Worm (Caenorhabditis elegans) whole organism, L4 larva: ENCODE results near the gene ver-3.

Source experiments
- F10B5.3 ChIP-seq: sonication (generic microtip); optimal IDR thresholded peaks from 2 replicates; lab custom pipeline; 2016; ENCODE audit warnings: mild to moderate bottlenecking, missing genetic modification characterization, missing compliant biosample characterization
- F26F4.8 ChIP-seq: fragments of 200-800 bp; sonication (Bioruptor generic); conservative IDR thresholded peaks from 2 replicates; pipeline ENCODE4 v1.3.6; 2022; ENCODE audit warnings: missing genetic modification characterization, missing compliant biosample characterization
- F49E8.2 ChIP-seq: sonication (generic microtip); optimal IDR thresholded peaks from 2 replicates; lab custom pipeline; 2016; ENCODE audit warnings: missing compliant biosample characterization, mild to moderate bottlenecking, missing genetic modification characterization, borderline replicate concordance
- R02D3.7 ChIP-seq: fragments of 150-350 bp; sonication (generic microtip); optimal IDR thresholded peaks from 3 replicates; lab custom pipeline; 2014; ENCODE audit warnings: missing biosample characterization, missing genetic modification characterization
- T20F7.1 ChIP-seq: fragments of 200-800 bp; sonication (Bioruptor generic); optimal IDR thresholded peaks from 2 replicates; lab custom pipeline; 2018; ENCODE audit warnings: mild to moderate bottlenecking, missing genetic modification characterization, missing compliant biosample characterization
- aha-1 ChIP-seq: fragments of 150-350 bp; peaks from one replicate; lab custom pipeline; 2014; ENCODE audit warnings: missing biosample characterization, missing genetic modification characterization
- ama-1 ChIP-seq: fragments of 150-350 bp; optimal IDR thresholded peaks from 2 replicates; lab custom pipeline; 2014; ENCODE audit warnings: inconsistent platforms, mixed read lengths
- arid-1 ChIP-seq: fragments of 200-800 bp; sonication (Bioruptor generic); conservative IDR thresholded peaks from 2 replicates; pipeline ENCODE4 v1.3.6; 2022; ENCODE audit warnings: missing genetic modification reagents, missing genetic modification characterization, missing compliant biosample characterization
- ceh-44 ChIP-seq: fragments of 200-800 bp; sonication (Bioruptor generic); IDR thresholded peaks from 2 replicates; pipeline ENCODE4 v1.3.6; 2022; ENCODE audit warnings: missing genetic modification reagents, missing genetic modification characterization, missing compliant biosample characterization
- ctbp-1 ChIP-seq: fragments of 200-800 bp; sonication (Bioruptor generic); IDR thresholded peaks from 2 replicates; pipeline ENCODE4 v1.3.6; 2022; ENCODE audit warnings: missing genetic modification reagents, missing genetic modification characterization, missing compliant biosample characterization
- daf-12 ChIP-seq: fragments of 150-350 bp; optimal IDR thresholded peaks from 2 replicates; lab custom pipeline; 2014; ENCODE audit warnings: missing biosample characterization, missing genetic modification reagents, missing genetic modification characterization
- daf-16 ChIP-seq, 3 experiments: sonication (generic microtip); optimal IDR thresholded peaks; 2 replicates each; lab custom pipeline; 2016 to 2017; ENCODE audit warnings: missing genetic modification characterization in 3 of 3, missing genetic modification reagents in 3 of 3, mild to moderate bottlenecking in 2 of 3, missing compliant biosample characterization in 2 of 3, missing biosample characterization in 1 of 3, moderate library complexity in 1 of 3
- daf-19 ChIP-seq: fragments of 200-800 bp; sonication (Bioruptor generic); conservative IDR thresholded peaks from 2 replicates; pipeline ENCODE4 v1.3.6; 2022; ENCODE audit warnings: missing genetic modification characterization, missing compliant biosample characterization
- daf-8 ChIP-seq: fragments of 200-800 bp; sonication (Bioruptor generic); IDR thresholded peaks from 2 replicates; pipeline ENCODE4 v1.3.6; 2022; ENCODE audit warnings: missing genetic modification characterization, missing compliant biosample characterization
- dmd-9 ChIP-seq: fragments of 200-800 bp; sonication (Bioruptor generic); IDR thresholded peaks from 2 replicates; pipeline ENCODE4 v1.3.6; 2022; ENCODE audit warnings: missing genetic modification reagents, missing genetic modification characterization, missing compliant biosample characterization
- egl-43 ChIP-seq: fragments of 200-800 bp; sonication (Bioruptor generic); IDR thresholded peaks from 2 replicates; pipeline ENCODE4 v1.3.6; 2022; ENCODE audit warnings: missing genetic modification reagents, missing genetic modification characterization, missing compliant biosample characterization
- fkh-10 ChIP-seq: fragments of 150-350 bp; optimal IDR thresholded peaks from 2 replicates; lab custom pipeline; 2014; ENCODE audit warnings: missing biosample characterization, missing genetic modification reagents, missing genetic modification characterization
- fos-1 ChIP-seq: fragments of 150-350 bp; optimal IDR thresholded peaks from 2 replicates; lab custom pipeline; 2014; ENCODE audit warnings: missing biosample characterization, missing genetic modification characterization
- gei-8 ChIP-seq: fragments of 200-800 bp; sonication (Bioruptor generic); optimal IDR thresholded peaks from 2 replicates; lab custom pipeline; 2018; ENCODE audit warnings: mild to moderate bottlenecking, missing genetic modification characterization, missing compliant biosample characterization
- lim-7 ChIP-seq: fragments of 200-800 bp; sonication (Bioruptor generic); IDR thresholded peaks from 2 replicates; pipeline ENCODE4 v1.3.6; 2022; ENCODE audit warnings: missing genetic modification characterization, missing compliant biosample characterization
- lin-13 ChIP-seq: fragments of 150-350 bp; optimal IDR thresholded peaks from 2 replicates; lab custom pipeline; 2014; ENCODE audit warnings: missing biosample characterization, missing genetic modification reagents, missing genetic modification characterization
- lin-15B ChIP-seq: fragments of 150-350 bp; sonication (generic microtip); optimal IDR thresholded peaks from 3 replicates; lab custom pipeline; 2014; ENCODE audit warnings: missing biosample characterization, missing genetic modification characterization
- lsy-2 ChIP-seq, 2 experiments: fragments of 150-350 bp in 1 of 2; sonication (generic microtip) in 1 of 2; optimal IDR thresholded peaks; 2 replicates each; lab custom pipeline; 2014 to 2017; ENCODE audit warnings: missing biosample characterization in 2 of 2, missing genetic modification characterization in 2 of 2
- madf-5 ChIP-seq, 2 experiments: fragments of 200-800 bp; sonication (Bioruptor generic); IDR thresholded peaks; 2 replicates each; pipeline ENCODE4 v1.3.6; 2022; ENCODE audit warnings: missing compliant biosample characterization in 2 of 2, missing genetic modification characterization in 2 of 2
- madf-9 ChIP-seq: fragments of 200-800 bp; sonication (Bioruptor generic); conservative IDR thresholded peaks from 2 replicates; pipeline ENCODE4 v1.3.6; 2022; ENCODE audit warnings: missing genetic modification reagents, missing genetic modification characterization, missing compliant biosample characterization
- mdt-29 ChIP-seq: fragments of 200-800 bp; sonication (Bioruptor generic); IDR thresholded peaks from 2 replicates; pipeline ENCODE4 v1.3.6; 2022; ENCODE audit warnings: missing genetic modification reagents, missing genetic modification characterization, missing compliant biosample characterization
- nhr-102 ChIP-seq: sonication (generic microtip); optimal IDR thresholded peaks from 2 replicates; lab custom pipeline; 2016; ENCODE audit warnings: mild to moderate bottlenecking, missing genetic modification characterization, moderate library complexity, missing compliant biosample characterization
- nhr-111 ChIP-seq: fragments of 200-800 bp; sonication (Bioruptor generic); optimal IDR thresholded peaks from 2 replicates; lab custom pipeline; 2018; ENCODE audit warnings: mild to moderate bottlenecking, missing genetic modification characterization, missing compliant biosample characterization
- nhr-237 ChIP-seq: sonication (generic microtip); optimal IDR thresholded peaks from 2 replicates; lab custom pipeline; 2017; ENCODE audit warnings: missing biosample characterization, missing genetic modification characterization
- nhr-76 ChIP-seq: fragments of 150-350 bp; optimal IDR thresholded peaks from 2 replicates; lab custom pipeline; 2014; ENCODE audit warnings: missing biosample characterization, missing genetic modification characterization
- rbr-2 ChIP-seq: sonication (generic microtip); optimal IDR thresholded peaks from 2 replicates; lab custom pipeline; 2016; ENCODE audit warnings: missing genotype, missing genetic modification characterization, missing compliant biosample characterization
- sdz-12 ChIP-seq: fragments of 200-800 bp; sonication (Bioruptor generic); optimal IDR thresholded peaks from 2 replicates; lab custom pipeline; 2018; ENCODE audit warnings: mild to moderate bottlenecking, missing genetic modification characterization, missing compliant biosample characterization
- set-16 ChIP-seq: fragments of 200-800 bp; sonication (Bioruptor generic); IDR thresholded peaks from 2 replicates; pipeline ENCODE4 v1.3.6; 2022; ENCODE audit warnings: missing genetic modification reagents, missing genetic modification characterization, missing compliant biosample characterization
- snpc-4 ChIP-seq: fragments of 150-350 bp; optimal IDR thresholded peaks from 2 replicates; lab custom pipeline; 2014; ENCODE audit warnings: missing biosample characterization, missing genetic modification characterization
- unc-62 ChIP-seq, 3 experiments: fragments of 150-350 bp in 1 of 3; sonication (generic microtip); optimal IDR thresholded peaks in 2 of 3; peaks in 1 of 3; 1 replicate in 1 of 3; 2 replicates in 2 of 3; lab custom pipeline; 2014 to 2017; ENCODE audit warnings: missing biosample characterization in 3 of 3, missing genetic modification characterization in 3 of 3, missing genetic modification reagents in 3 of 3, missing genotype in 1 of 3
- zip-11 ChIP-seq: fragments of 200-800 bp; sonication (Bioruptor generic); IDR thresholded peaks from 2 replicates; pipeline ENCODE4 v1.3.6; 2022; ENCODE audit warnings: missing genetic modification characterization, missing compliant biosample characterization

ver-3 gene

DNA sequence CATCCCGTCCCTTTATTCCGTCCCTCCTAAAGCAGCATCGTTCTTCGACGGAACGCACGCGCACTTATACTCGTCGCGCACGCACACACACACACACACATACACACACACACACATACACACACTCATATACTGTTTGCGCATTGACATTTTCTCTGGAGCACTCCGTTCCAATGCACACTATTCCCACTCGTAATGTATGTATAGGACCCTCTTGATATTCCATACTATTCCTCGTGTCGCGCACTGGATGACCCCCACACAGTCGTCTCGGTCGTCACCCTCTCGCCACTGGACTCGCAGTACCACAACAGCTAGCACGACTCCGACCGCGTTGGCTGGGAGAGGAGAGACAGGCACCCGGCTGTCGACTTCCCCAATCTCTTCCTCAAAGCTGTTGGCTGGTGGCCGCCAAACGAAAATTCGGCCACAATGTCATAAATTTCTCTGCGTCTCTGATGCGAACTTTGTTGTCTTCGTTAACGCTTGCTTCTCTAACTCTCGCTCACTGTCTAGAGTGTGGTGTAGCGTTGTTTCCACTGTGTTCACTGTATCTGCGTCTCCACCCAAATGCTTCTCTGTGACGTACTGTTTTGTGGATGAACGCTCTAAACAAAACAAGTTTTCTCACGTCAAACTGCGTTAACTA lies 38.9 kb downstream of the ver-3 start (continued):
- TF ChIP-seq arid-1, result peak; percentile 70; the same call in 1 of the 2 replicates
- peak; percentile 52 to 87 for TF ChIP-seq lsy-2 (tag; optimal IDR thresholded peaks at IDR 0.05; lab: Kevin White, UChicago)
- TF ChIP-seq lim-7 (GFP tag; lab: Robert Waterston, UW), result no peak
- no peak for TF ChIP-seq daf-12 (tag; lab: Kevin White, UChicago)
- peak; percentile 77 for TF ChIP-seq F10B5.3 (tag; lab: Kevin White, UChicago)
- TF ChIP-seq daf-16 (GFP tag; optimal IDR thresholded peaks at IDR 0.05; lab: Kevin White, UChicago), result peak; percentile 51 to 52
- peak; percentile 83 for TF ChIP-seq daf-16 (tag; optimal IDR thresholded peaks at IDR 0.05; lab: Kevin White, UChicago)
- TF ChIP-seq zip-11, result no peak
- no peak for TF ChIP-seq ceh-44 (GFP tag; lab: Robert Waterston, UW)
- peak; percentile 52; the same call in 1 of the 2 replicates for TF ChIP-seq dmd-9
- no peak for TF ChIP-seq lin-15B (tag; lab: Kevin White, UChicago)
- TF ChIP-seq T20F7.1, result peak; percentile 71
- TF ChIP-seq F49E8.2 (tag; lab: Kevin White, UChicago), result no peak
- TF ChIP-seq daf-19 (GFP tag; lab: Robert Waterston, UW), result no peak
- TF ChIP-seq R02D3.7 (tag; lab: Kevin White, UChicago), result no peak
- peak; percentile 97 for TF ChIP-seq rbr-2 (tag; lab: Kevin White, UChicago)
- peak; percentile 18 for TF ChIP-seq ama-1
- no peak for TF ChIP-seq nhr-76 (tag; lab: Kevin White, UChicago)
- no peak for TF ChIP-seq sdz-12 (GFP tag; lab: Kevin White, UChicago)
- no peak for TF ChIP-seq daf-8 (GFP tag; lab: Robert Waterston, UW)
- no peak for TF ChIP-seq mdt-29 (GFP tag; lab: Robert Waterston, UW)
- no peak for TF ChIP-seq snpc-4 (tag; lab: Kevin White, UChicago)
- TF ChIP-seq nhr-102 (tag; lab: Kevin White, UChicago), result no peak
- peak; percentile 70 for TF ChIP-seq lin-13 (GFP tag; lab: Kevin White, UChicago)

DNA sequence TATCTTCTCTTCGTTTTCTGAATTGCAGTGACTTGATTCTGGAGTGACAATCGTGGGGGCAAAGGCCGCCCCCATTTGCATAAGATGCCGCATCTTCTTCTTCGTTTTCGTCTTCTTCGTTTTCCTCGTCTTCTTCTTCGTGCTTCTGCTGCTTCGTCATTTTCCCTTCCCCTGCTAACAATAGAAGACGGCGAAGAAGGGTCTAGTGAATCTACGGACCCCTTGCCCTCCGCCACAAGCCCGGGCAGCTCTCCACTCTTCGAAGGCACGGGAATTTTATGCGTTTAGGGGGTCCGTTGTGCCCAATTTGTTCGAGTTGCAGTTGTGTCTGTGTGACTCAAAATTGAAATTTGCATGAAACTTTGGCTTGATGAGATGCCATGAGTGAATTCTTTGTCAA lies 39.6 kb downstream of the ver-3 start:
- TF ChIP-seq unc-62 (GFP tag; optimal IDR thresholded peaks at IDR 0.05 in 1 of 2; lab: Kevin White, UChicago), result peak in 1 of 2 experiments; percentile 22
- no peak for TF ChIP-seq unc-62 (tag; optimal IDR thresholded peaks at IDR 0.05; lab: Kevin White, UChicago)
- no peak for TF ChIP-seq nhr-111
- peak; percentile 49 for TF ChIP-seq set-16 (GFP tag; lab: Robert Waterston, UW)
- TF ChIP-seq ctbp-1 (GFP tag; lab: Robert Waterston, UW), result 0 out of 2 replicates have a peak, but pooled peaks have one; percentile 42

DNA sequence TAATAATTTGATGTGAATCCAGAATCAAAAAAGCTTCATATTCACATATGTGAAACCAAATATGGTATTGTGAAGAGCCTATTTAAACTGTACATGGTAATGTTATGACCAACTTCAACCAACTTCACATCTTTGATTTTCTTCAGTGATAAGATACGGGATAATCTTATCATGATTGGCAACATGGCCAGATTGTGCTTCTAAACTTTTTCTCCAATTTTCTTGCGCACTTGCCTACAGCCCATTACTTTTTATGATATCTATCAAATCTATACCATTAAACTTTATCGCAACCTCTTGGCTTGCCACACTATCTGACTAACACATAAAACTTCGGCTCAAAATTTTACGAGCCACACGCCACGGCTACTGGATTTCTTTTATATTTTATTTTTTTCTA lies 40.1 kb downstream of the ver-3 start:
- TF ChIP-seq fkh-10 (GFP tag; lab: Kevin White, UChicago), result no peak
- no peak for TF ChIP-seq ctbp-1 (GFP tag; lab: Robert Waterston, UW)
- no peak for TF ChIP-seq daf-8 (GFP tag; lab: Robert Waterston, UW)
- TF ChIP-seq madf-5 (GFP tag; IDR thresholded peaks at IDR 0.05; lab: Robert Waterston, UW), result no peak

DNA sequence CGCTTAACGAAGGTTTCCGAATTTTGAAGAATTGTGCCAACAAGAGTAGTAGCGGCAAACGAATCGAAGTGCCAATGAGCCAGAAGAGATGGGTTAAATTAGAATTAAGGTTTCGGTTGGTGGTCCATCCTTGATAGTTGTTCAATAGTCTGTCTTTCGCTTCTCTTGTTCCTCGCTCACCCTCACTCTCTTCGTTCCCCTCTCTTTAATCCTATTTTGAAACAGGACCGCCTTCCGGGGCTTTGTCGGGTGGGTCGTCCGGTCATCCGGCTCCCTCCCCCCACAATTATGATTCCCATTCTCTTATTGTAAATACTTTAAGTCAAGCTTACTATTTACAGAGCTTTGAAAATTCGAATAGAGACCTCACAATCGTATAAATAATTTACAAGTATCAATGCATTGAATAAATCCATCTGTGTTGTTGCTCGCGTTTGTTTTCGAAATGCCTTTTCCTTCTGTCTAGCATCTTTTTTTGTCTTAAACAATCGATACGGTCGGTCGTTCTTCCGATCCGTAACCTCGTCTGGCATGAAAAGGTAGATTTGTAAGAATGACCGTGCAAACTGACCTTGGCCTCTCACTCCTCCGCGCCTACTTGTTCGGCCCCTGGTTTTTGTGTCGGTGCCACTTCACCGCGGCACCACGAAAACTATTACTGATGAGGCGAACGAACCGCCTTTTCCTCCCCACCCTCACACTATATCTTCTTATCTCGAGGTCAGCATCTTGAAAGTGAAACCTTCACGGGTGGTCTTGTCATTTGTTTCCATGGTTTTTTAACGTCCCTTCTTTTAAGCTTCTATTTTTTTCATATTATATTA lies 41.1 kb downstream of the ver-3 start:
- TF ChIP-seq egl-43 (GFP tag; lab: Robert Waterston, UW) (no peak), unc-62 (GFP tag; optimal IDR thresholded peaks at IDR 0.05 in 1 of 2; lab: Kevin White, UChicago) (peak in 1 of 2 experiments; percentile 38), unc-62 (tag; optimal IDR thresholded peaks at IDR 0.05; lab: Kevin White, UChicago) (no peak), aha-1 (tag; lab: Kevin White, UChicago) (peak; percentile 93), nhr-237 (tag; lab: Kevin White, UChicago) (no peak), gei-8 (GFP tag; lab: Kevin White, UChicago) (no peak), F26F4.8 (GFP tag; lab: Robert Waterston, UW) (no peak), madf-9 (GFP tag; lab: Robert Waterston, UW) (no peak), fos-1 (tag; lab: Kevin White, UChicago) (no peak), set-16 (GFP tag; lab: Robert Waterston, UW) (no peak), ceh-44 (GFP tag; lab: Robert Waterston, UW) (no peak)
